Worm (Caenorhabditis elegans) whole organism, L3 larva: ENCODE data around the gene ptp-5.1.

Experiments used
- ceh-16 ChIP-seq: sonication (generic microtip); optimal IDR thresholded peaks from 2 replicates; lab custom pipeline; 2017; ENCODE audit warnings: missing biosample characterization, missing genetic modification characterization
- ceh-82 ChIP-seq: fragments of 150-350 bp; optimal IDR thresholded peaks from 2 replicates; lab custom pipeline; 2014; ENCODE audit warnings: missing biosample characterization, missing genetic modification characterization
- egl-27 ChIP-seq: sonication (generic microtip); optimal IDR thresholded peaks from 4 replicates; lab custom pipeline; 2017; ENCODE audit warnings: missing biosample characterization, missing genetic modification reagents, missing genetic modification characterization
- elt-2 ChIP-seq: sonication (generic microtip); optimal IDR thresholded peaks from 2 replicates; lab custom pipeline; 2016; ENCODE audit warnings: missing genetic modification reagents, mild to moderate bottlenecking, missing genetic modification characterization, missing compliant biosample characterization
- nhr-28 ChIP-seq: fragments of 150-350 bp; optimal IDR thresholded peaks from 2 replicates; lab custom pipeline; 2014; ENCODE audit warnings: missing biosample characterization, missing genetic modification characterization
- pqm-1 ChIP-seq: fragments of 150-350 bp; optimal IDR thresholded peaks from 2 replicates; lab custom pipeline; 2017; ENCODE audit warnings: missing biosample characterization, missing genetic modification characterization, inconsistent platforms

ce11 chrIV:5204573-5204972, 38.4 kb downstream of the ptp-5.1 start, which contains the start of gene tni-4:
- no peak for TF ChIP-seq ceh-16
- no peak for TF ChIP-seq pqm-1 (tag; lab: Kevin White, UChicago)
- TF ChIP-seq egl-27 (tag; lab: Kevin White, UChicago) = no peak
- TF ChIP-seq elt-2 (tag; lab: Kevin White, UChicago) = no peak
- no peak for TF ChIP-seq nhr-28
- no peak for TF ChIP-seq ceh-82 (tag; lab: Kevin White, UChicago)
